Worm (Caenorhabditis elegans) whole organism, L1 larva: ENCODE results near the gene Y82E9BL.6.

Experiments used
- F16B12.6 ChIP-seq: fragments of 150-350 bp; optimal IDR thresholded peaks from 2 replicates; lab custom pipeline; 2014; ENCODE audit warnings: missing biosample characterization, missing genetic modification characterization
- alr-1 ChIP-seq: fragments of 200-800 bp; sonication (Bioruptor generic); optimal IDR thresholded peaks from 2 replicates; lab custom pipeline; 2018; ENCODE audit warnings: borderline replicate concordance, mild to moderate bottlenecking, missing genetic modification characterization, missing compliant biosample characterization
- aly-2 ChIP-seq: fragments of 150-350 bp; optimal IDR thresholded peaks from 2 replicates; lab custom pipeline; 2014; ENCODE audit warnings: missing biosample characterization, missing genetic modification characterization
- ama-1 ChIP-seq: fragments of 150-350 bp; optimal IDR thresholded peaks from 2 replicates; lab custom pipeline; 2014
- ceh-82 ChIP-seq, 3 experiments: fragments of 150-350 bp in 1 of 3; sonication (generic microtip) in 2 of 3; optimal IDR thresholded peaks; 2 replicates each; lab custom pipeline; 2014 to 2017; ENCODE audit warnings: missing biosample characterization in 3 of 3, missing genetic modification characterization in 3 of 3
- ces-1 ChIP-seq: fragments of 150-350 bp; optimal IDR thresholded peaks from 2 replicates; lab custom pipeline; 2014; ENCODE audit warnings: missing biosample characterization, missing genetic modification reagents, missing genetic modification characterization
- efl-1 ChIP-seq, 4 experiments: fragments of 150-350 bp; optimal IDR thresholded peaks in 3 of 4; peaks in 1 of 4; 1 replicate in 1 of 4; 2 replicates in 3 of 4; lab custom pipeline; 2014; ENCODE audit warnings: missing biosample characterization in 2 of 4, missing genetic modification characterization in 2 of 4, missing genetic modification reagents in 2 of 4
- elt-2 ChIP-seq: sonication (generic microtip); optimal IDR thresholded peaks from 2 replicates; lab custom pipeline; 2016; ENCODE audit warnings: missing genetic modification characterization, mild to moderate bottlenecking, inconsistent platforms, missing compliant biosample characterization, missing genetic modification reagents
- fkh-10 ChIP-seq: sonication (generic microtip); optimal IDR thresholded peaks from 2 replicates; lab custom pipeline; 2017; ENCODE audit warnings: missing biosample characterization, missing genetic modification reagents, missing genetic modification characterization
- fkh-4 ChIP-seq: sonication (generic microtip); optimal IDR thresholded peaks from 2 replicates; lab custom pipeline; 2016; ENCODE audit warnings: missing compliant biosample characterization, missing genetic modification characterization, borderline replicate concordance
- hlh-17 ChIP-seq: fragments of 200-800 bp; sonication (Bioruptor generic); optimal IDR thresholded peaks from 2 replicates; lab custom pipeline; 2018; ENCODE audit warnings: missing genetic modification characterization, mild to moderate bottlenecking, missing compliant biosample characterization, moderate library complexity, borderline replicate concordance
- irx-1 ChIP-seq: sonication (generic microtip); optimal IDR thresholded peaks from 2 replicates; lab custom pipeline; 2016; ENCODE audit warnings: missing genetic modification characterization, missing compliant biosample characterization
- jun-1 ChIP-seq: fragments of 150-350 bp; optimal IDR thresholded peaks from 2 replicates; lab custom pipeline; 2014; ENCODE audit warnings: missing biosample characterization, missing genetic modification reagents, missing genetic modification characterization
- lin-13 ChIP-seq: fragments of 150-350 bp; optimal IDR thresholded peaks from 2 replicates; lab custom pipeline; 2014; ENCODE audit warnings: missing biosample characterization, missing genetic modification reagents, missing genetic modification characterization
- lin-15B ChIP-seq: fragments of 150-350 bp; sonication (generic microtip); optimal IDR thresholded peaks from 3 replicates; lab custom pipeline; 2014; ENCODE audit warnings: missing biosample characterization, missing genetic modification characterization
- lir-3 ChIP-seq: sonication (generic microtip); optimal IDR thresholded peaks from 2 replicates; lab custom pipeline; 2016; ENCODE audit warnings: mild to moderate bottlenecking, missing genetic modification characterization, moderate library complexity, missing compliant biosample characterization; ENCODE audit not compliant: poor library complexity
- nhr-11 ChIP-seq: fragments of 150-350 bp; optimal IDR thresholded peaks from 2 replicates; lab custom pipeline; 2014; ENCODE audit warnings: missing biosample characterization, missing genetic modification characterization
- nhr-12 ChIP-seq: sonication (generic microtip); optimal IDR thresholded peaks from 2 replicates; lab custom pipeline; 2017; ENCODE audit warnings: missing biosample characterization, missing genetic modification characterization
- nhr-20 ChIP-seq: sonication (generic microtip); optimal IDR thresholded peaks from 2 replicates; lab custom pipeline; 2016; ENCODE audit warnings: mild to moderate bottlenecking, missing genetic modification characterization, missing compliant biosample characterization
- nhr-237 ChIP-seq: fragments of 150-350 bp; optimal IDR thresholded peaks from 2 replicates; lab custom pipeline; 2014; ENCODE audit warnings: missing biosample characterization, missing genetic modification characterization
- nhr-71 ChIP-seq: sonication (generic microtip); optimal IDR thresholded peaks from 2 replicates; lab custom pipeline; 2016; ENCODE audit warnings: mild to moderate bottlenecking, missing genetic modification characterization, moderate library complexity, missing compliant biosample characterization
- nhr-77 ChIP-seq: fragments of 150-350 bp; optimal IDR thresholded peaks from 2 replicates; lab custom pipeline; 2014; ENCODE audit warnings: missing biosample characterization, missing genetic modification characterization
- pag-3 ChIP-seq: sonication (generic microtip); optimal IDR thresholded peaks from 2 replicates; lab custom pipeline; 2017; ENCODE audit warnings: missing genetic modification characterization, mild to moderate bottlenecking, missing compliant biosample characterization, antibody characterized with exemption, borderline replicate concordance; ENCODE audit not compliant: insufficient read depth
- pax-3 ChIP-seq: fragments of 200-800 bp; sonication (Bioruptor generic); optimal IDR thresholded peaks from 2 replicates; lab custom pipeline; 2018; ENCODE audit warnings: mild to moderate bottlenecking, missing genetic modification characterization, moderate library complexity, missing compliant biosample characterization
- pqm-1 ChIP-seq: sonication (generic microtip); optimal IDR thresholded peaks from 3 replicates; lab custom pipeline; 2017; ENCODE audit warnings: missing biosample characterization, missing genetic modification characterization
- rnt-1 ChIP-seq: sonication (generic microtip); optimal IDR thresholded peaks from 2 replicates; lab custom pipeline; 2016; ENCODE audit warnings: mild to moderate bottlenecking, missing genetic modification characterization, moderate library complexity, missing compliant biosample characterization
- snpc-4 ChIP-seq: fragments of 150-350 bp; optimal IDR thresholded peaks from 2 replicates; lab custom pipeline; 2014; ENCODE audit warnings: missing biosample characterization, missing genetic modification characterization
- sox-4 ChIP-seq: sonication (generic microtip); optimal IDR thresholded peaks from 2 replicates; lab custom pipeline; 2016; ENCODE audit warnings: missing genetic modification characterization, missing compliant biosample characterization
- swsn-7 ChIP-seq: sonication (generic microtip); optimal IDR thresholded peaks from 2 replicates; lab custom pipeline; 2016; ENCODE audit warnings: missing genetic modification characterization, missing compliant biosample characterization
- tlp-1 ChIP-seq: fragments of 150-350 bp; optimal IDR thresholded peaks from 2 replicates; lab custom pipeline; 2014; ENCODE audit warnings: missing biosample characterization, missing genetic modification characterization
- unc-30 ChIP-seq: sonication (generic microtip); optimal IDR thresholded peaks from 2 replicates; lab custom pipeline; 2017; ENCODE audit warnings: missing biosample characterization, missing genetic modification characterization
- unc-62 ChIP-seq: fragments of 150-350 bp; optimal IDR thresholded peaks from 2 replicates; lab custom pipeline; 2014; ENCODE audit warnings: missing biosample characterization, missing genetic modification reagents, missing genetic modification characterization
- vab-15 ChIP-seq: sonication (generic microtip); optimal IDR thresholded peaks from 2 replicates; lab custom pipeline; 2017; ENCODE audit warnings: missing genotype, mild to moderate bottlenecking, missing genetic modification characterization, missing compliant biosample characterization
- zag-1 ChIP-seq: fragments of 150-350 bp; optimal IDR thresholded peaks from 2 replicates; lab custom pipeline; 2014; ENCODE audit warnings: missing biosample characterization, missing genetic modification characterization
- ztf-11 ChIP-seq, 2 experiments: sonication (generic microtip); optimal IDR thresholded peaks; 2 replicates each; lab custom pipeline; 2016 to 2017; ENCODE audit warnings: missing genetic modification characterization in 2 of 2, missing biosample characterization in 1 of 2, missing compliant biosample characterization in 1 of 2
- ztf-4 ChIP-seq: fragments of 150-350 bp; optimal IDR thresholded peaks from 2 replicates; lab custom pipeline; 2014; ENCODE audit warnings: missing biosample characterization, missing genetic modification characterization

Gene Y82E9BL.6

DNA sequence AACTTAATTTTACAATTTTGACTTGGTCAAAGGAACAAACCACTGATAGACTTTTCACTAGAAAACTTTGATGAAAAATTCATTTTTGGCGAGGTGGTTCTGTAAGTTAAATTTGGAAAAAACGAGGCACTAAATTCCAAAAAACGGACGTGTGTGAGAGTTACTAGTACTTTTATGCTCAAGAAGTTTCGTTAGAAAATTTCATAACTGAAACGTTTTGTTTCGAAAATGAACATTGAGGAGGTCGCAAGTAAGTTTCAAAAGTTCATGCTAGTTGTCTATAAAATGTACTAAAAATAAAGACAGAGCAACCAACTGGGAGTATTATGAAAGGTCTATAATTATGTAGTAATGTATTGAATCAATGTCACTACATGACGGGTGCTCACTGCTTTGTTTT, 46.2 kb upstream of the Y82E9BL.6 start, which contains the start of gene pals-17:
Gene pals-17 (minus strand): TSS at position 101 of the 400 bp plus-strand sequence.
- TF ChIP-seq snpc-4 (tag; lab: Kevin White, UChicago) (no peak), pqm-1 (tag; lab: Kevin White, UChicago) (no peak), nhr-11 (tag; lab: Kevin White, UChicago) (no peak), fkh-4 (tag; lab: Kevin White, UChicago) (no peak), alr-1 (tag; lab: Kevin White, UChicago) (no peak), ama-1 (lab: Kevin White, UChicago) (no peak), fkh-10 (no peak), irx-1 (no peak), rnt-1 (no peak), lir-3 (tag; lab: Kevin White, UChicago) (no peak), F16B12.6 (tag; lab: Kevin White, UChicago) (no peak), unc-30 (tag; lab: Kevin White, UChicago) (no peak), nhr-12 (tag; lab: Kevin White, UChicago) (no peak), zag-1 (no peak), nhr-20 (tag; lab: Kevin White, UChicago) (no peak), swsn-7 (tag; lab: Kevin White, UChicago) (no peak), pag-3 (tag; lab: Kevin White, UChicago) (no peak)

ce11 chrIII:1389988-1390387, 44.4 kb upstream of the Y82E9BL.6 start:
- no peak for TF ChIP-seq hlh-17 (GFP tag; lab: Kevin White, UChicago)
- no peak for TF ChIP-seq nhr-77 (tag; lab: Kevin White, UChicago)
- peak; percentile 13 for TF ChIP-seq jun-1
- TF ChIP-seq nhr-71 (tag; lab: Kevin White, UChicago), result no peak
- TF ChIP-seq tlp-1 (tag; lab: Kevin White, UChicago), result peak; percentile 66
- TF ChIP-seq elt-2, result peak; percentile 90

ce11 chrIII:1388274-1389058, 42.9 kb upstream of the Y82E9BL.6 start, which contains the start of gene pals-20:
TSS of gene pals-20 (minus strand) at chrIII:1388324.
- TF ChIP-seq ama-1 (lab: Kevin White, UChicago) (no peak), snpc-4 (tag; lab: Kevin White, UChicago) (no peak), efl-1 (optimal IDR thresholded peaks at IDR 0.05; lab: Kevin White, UChicago) (no peak), efl-1 (GFP tag; optimal IDR thresholded peaks at IDR 0.05 in 1 of 2; lab: Kevin White, UChicago) (peak in 1 of 2 experiments; percentile 75), vab-15 (tag; lab: Kevin White, UChicago) (no peak)
- TF ChIP-seq, all 84 proteins: peak for 1

DNA sequence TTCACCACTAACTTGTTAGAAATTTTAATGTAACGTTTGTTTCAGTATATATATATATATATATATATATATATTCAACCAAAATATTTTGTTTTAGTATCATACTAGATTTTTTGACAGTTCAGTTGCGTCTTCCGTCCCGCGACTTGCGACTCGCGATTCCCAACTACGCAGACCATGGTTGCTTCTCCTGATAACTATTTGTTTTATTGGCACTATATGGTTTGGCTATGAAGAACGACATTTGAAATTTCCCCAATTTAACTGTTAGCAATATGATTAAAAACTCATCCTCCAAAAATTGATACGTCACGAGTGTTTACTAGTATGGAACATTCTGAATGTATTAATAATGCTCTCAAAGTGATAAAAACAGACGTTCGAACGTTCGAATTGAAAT, 39.1 kb upstream of the Y82E9BL.6 start:
- TF ChIP-seq nhr-12 (tag; lab: Kevin White, UChicago) (no peak), pax-3 (no peak), jun-1 (no peak), nhr-237 (tag; lab: Kevin White, UChicago) (no peak), lin-13 (GFP tag; lab: Kevin White, UChicago) (no peak), tlp-1 (tag; lab: Kevin White, UChicago) (no peak), rnt-1 (no peak), unc-62 (GFP tag; lab: Kevin White, UChicago) (no peak), pag-3 (tag; lab: Kevin White, UChicago) (no peak), sox-4 (tag; lab: Kevin White, UChicago) (no peak), ztf-11 (tag; optimal IDR thresholded peaks at IDR 0.05; lab: Kevin White, UChicago) (no peak)

- TF ChIP-seq sox-4 (tag; lab: Kevin White, UChicago) (no peak), pax-3 (no peak), aly-2 (tag; lab: Kevin White, UChicago) (no peak), lin-15B (tag; lab: Kevin White, UChicago) (no peak), tlp-1 (tag; lab: Kevin White, UChicago) (peak; percentile 17), unc-30 (tag; lab: Kevin White, UChicago) (no peak), ama-1 (lab: Kevin White, UChicago) (no peak), ces-1 (GFP tag; lab: Kevin White, UChicago) (no peak), elt-2 (peak; percentile 70), ceh-82 (tag; optimal IDR thresholded peaks at IDR 0.05; lab: Kevin White, UChicago) (no peak), ztf-4 (no peak)
- TF ChIP-seq, all 84 proteins: peak for 2
Measured at ce11 chrIII:1384092-1384491, 38.5 kb upstream of the Y82E9BL.6 start, which contains the start of the genes fbxa-138 and Y82E9BR.5. TSS of gene fbxa-138 (minus strand) at chrIII:1384252. TSS of gene Y82E9BR.5 (plus strand) at chrIII:1384370.
